Fruit fly (Drosophila melanogaster): ENCODE results near the gene Sec22.

DNA sequence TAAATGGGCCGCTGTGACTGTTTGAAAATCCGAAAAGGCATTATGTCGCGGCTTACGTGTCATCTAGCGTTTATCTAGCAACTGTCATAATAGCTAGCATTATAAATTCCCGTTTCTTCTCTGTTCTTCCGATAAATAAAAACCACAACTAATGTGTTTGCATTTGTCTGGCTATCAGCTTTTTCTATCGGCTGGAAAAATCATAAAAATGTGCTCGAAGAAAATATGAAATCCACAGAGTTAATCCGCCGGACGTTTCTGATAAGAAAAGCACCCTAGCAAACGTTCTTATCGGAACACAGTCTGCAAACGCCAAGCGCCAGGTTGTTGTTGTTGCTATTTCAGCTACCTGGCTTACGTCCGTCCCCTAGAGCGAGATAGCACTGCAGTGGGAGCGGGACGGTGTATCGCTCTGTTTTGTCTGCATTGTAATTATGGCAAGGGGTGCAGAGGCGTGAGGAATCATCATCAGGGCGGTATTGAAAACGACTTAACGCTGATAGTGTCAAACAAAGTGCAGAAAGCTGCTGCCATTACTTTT, 31.6 kb upstream of the Sec22 start:
- TF ChIP-seq CG32121 (GFP tag; IDR thresholded peaks at IDR 0.05) (no peak), CG8159 (tag; optimal IDR thresholded peaks at IDR 0.05) (no peak), D1 (tag; optimal IDR thresholded peaks at IDR 0.05) (no peak), CG15710 (tag; optimal IDR thresholded peaks at IDR 0.05) (no peak), CG10348 (GFP tag; IDR thresholded peaks at IDR 0.05) (no peak), Pif1A (GFP tag; optimal IDR thresholded peaks at IDR 0.05) (no peak), CG8301 (tag; optimal IDR thresholded peaks at IDR 0.05) (no peak), CG13204 (GFP tag; optimal IDR thresholded peaks at IDR 0.05) (no peak), Snoo (tag; optimal IDR thresholded peaks at IDR 0.05) (no peak), CG4496 (GFP tag; IDR thresholded peaks at IDR 0.05) (no peak), Ets98B (GFP tag; IDR thresholded peaks at IDR 0.05) (no peak), gl (tag; optimal IDR thresholded peaks at IDR 0.05) (no peak)
